Worm (Caenorhabditis elegans): Measurements from ENCODE around the gene ZK1240.1.
A peak's percentile ranks its signal among the peaks of the same experiment; 100 is the strongest.

The ZK1240.1 gene

ce11 chrII:2292549-2292948, 36.6 kb upstream of the ZK1240.1 start:
- TF ChIP-seq lin-13 (GFP tag; optimal IDR thresholded peaks at IDR 0.05): no peak
- peak; percentile 74 for TF ChIP-seq fos-1 (tag; optimal IDR thresholded peaks at IDR 0.05)
- no peak for TF ChIP-seq R02D3.7 (tag; optimal IDR thresholded peaks at IDR 0.05)

ce11 chrII:2295817-2296315, 33.3 kb upstream of the ZK1240.1 start, which contains the start of gene fbxc-25:
Gene fbxc-25 (minus strand): TSS chrII:2296265.
- TF ChIP-seq nhr-10 (tag; optimal IDR thresholded peaks at IDR 0.05): no peak

DNA sequence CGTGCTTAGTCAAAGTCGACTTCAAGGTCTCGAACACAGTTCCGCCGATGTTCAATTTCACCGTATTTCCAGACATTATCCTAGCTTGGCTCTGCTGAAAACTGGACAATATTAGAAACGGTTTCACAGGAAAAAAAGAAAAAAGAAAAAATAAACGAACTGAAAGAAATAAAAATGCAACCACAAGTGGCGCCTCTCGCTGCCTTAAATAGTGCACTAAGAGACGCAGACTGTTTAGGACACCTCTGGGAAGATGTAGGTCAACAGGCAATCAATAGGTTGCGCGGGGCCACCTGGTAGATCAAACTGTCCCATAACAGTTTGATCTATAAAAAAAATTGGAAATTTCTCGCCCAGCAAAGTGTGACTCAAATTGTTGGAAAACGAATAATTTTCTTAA, 30.4 kb upstream of the ZK1240.1 start, which contains the start of gene B0281.4:
TSS of gene B0281.4 (minus strand) at position 101 of the 400 bp plus-strand sequence.
- TF ChIP-seq nhr-25 (tag; optimal IDR thresholded peaks at IDR 0.05) (no peak), ceh-16 (tag; optimal IDR thresholded peaks at IDR 0.05) (no peak), alr-1 (tag; optimal IDR thresholded peaks at IDR 0.05) (no peak), C34F6.9 (tag; optimal IDR thresholded peaks at IDR 0.05) (no peak), zag-1 (tag; optimal IDR thresholded peaks at IDR 0.05) (no peak), skn-1 (tag; optimal IDR thresholded peaks at IDR 0.05) (no peak), nhr-23 (tag; optimal IDR thresholded peaks at IDR 0.05) (no peak), dmd-4 (tag; optimal IDR thresholded peaks at IDR 0.05) (no peak), Y55F3AM.14 (GFP tag; optimal IDR thresholded peaks at IDR 0.05) (no peak), ceh-82 (tag; optimal IDR thresholded peaks at IDR 0.05) (no peak), unc-62 (GFP tag; optimal IDR thresholded peaks at IDR 0.05) (no peak), nhr-129 (tag; optimal IDR thresholded peaks at IDR 0.05) (no peak), ztf-1 (GFP tag; conservative IDR thresholded peaks at IDR 0.05) (no peak), R02D3.7 (tag; optimal IDR thresholded peaks at IDR 0.05) (no peak), aly-2 (tag; optimal IDR thresholded peaks at IDR 0.05) (no peak)

DNA sequence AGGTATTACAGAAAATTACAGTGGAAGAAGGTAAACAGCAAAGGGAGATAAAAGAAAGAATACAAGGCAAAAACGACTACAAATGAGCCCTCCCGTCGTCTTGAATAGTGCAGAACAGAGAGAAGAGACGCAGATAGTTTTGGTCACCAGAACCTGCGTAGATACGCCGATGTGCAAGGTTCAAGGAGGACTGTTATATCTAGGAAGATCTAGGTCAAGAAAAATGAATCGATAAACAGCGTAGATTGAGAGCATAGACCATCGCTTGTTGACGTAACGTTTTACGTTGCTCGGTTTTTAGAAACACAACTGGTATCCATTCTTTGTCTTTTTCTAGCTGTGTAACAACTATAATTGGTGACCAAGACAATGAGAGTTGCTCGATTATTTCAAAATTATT, 28.3 kb upstream of the ZK1240.1 start, which contains the start of gene B0281.5:
TSS of gene B0281.5 (minus strand) at position 101 of the 400 bp plus-strand sequence.
- TF ChIP-seq ceh-82 (tag; optimal IDR thresholded peaks at IDR 0.05): no peak
- TF ChIP-seq peb-1 (tag; optimal IDR thresholded peaks at IDR 0.05): no peak
- TF ChIP-seq nhr-237 (tag; optimal IDR thresholded peaks at IDR 0.05): no peak
- no peak for TF ChIP-seq lin-39 (tag; optimal IDR thresholded peaks at IDR 0.05)
- TF ChIP-seq skn-1 (tag; optimal IDR thresholded peaks at IDR 0.05): no peak
- no peak for TF ChIP-seq mab-5 (tag; optimal IDR thresholded peaks at IDR 0.05)
- no peak for TF ChIP-seq R02D3.7 (tag; optimal IDR thresholded peaks at IDR 0.05)
- no peak for TF ChIP-seq blmp-1 (tag; optimal IDR thresholded peaks at IDR 0.05; ENCODE audit: insufficient read depth)
- no peak for TF ChIP-seq alr-1 (tag; optimal IDR thresholded peaks at IDR 0.05)
- no peak for TF ChIP-seq nhr-23 (tag; optimal IDR thresholded peaks at IDR 0.05)
- no peak for TF ChIP-seq gmeb-1 (tag; optimal IDR thresholded peaks at IDR 0.05)

DNA sequence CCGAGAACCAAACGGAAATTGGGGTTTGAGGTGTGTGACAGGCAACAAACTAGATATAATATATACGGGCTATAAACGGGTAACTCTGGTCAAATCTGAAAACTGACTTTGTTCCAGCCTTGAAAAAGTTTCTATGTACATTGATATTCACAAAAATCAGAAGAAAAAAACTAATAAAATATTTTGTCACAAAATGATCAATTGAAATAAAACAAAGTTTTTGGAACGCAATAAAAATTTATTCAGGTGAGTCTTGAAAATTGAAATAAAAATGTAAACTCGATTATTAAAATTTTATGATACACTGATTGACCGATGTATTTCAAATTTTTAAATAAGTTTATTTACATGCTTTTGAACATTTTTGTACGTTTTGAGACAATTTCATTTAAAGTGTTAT, 26.9 kb upstream of the ZK1240.1 start, which contains the start of gene B0281.6:
TSS of gene B0281.6 (minus strand) at position 101 of the 400 bp plus-strand sequence.
- TF ChIP-seq nhr-12 (tag; optimal IDR thresholded peaks at IDR 0.05) (no peak), snpc-4 (tag; optimal IDR thresholded peaks at IDR 0.05) (no peak), aly-2 (tag; optimal IDR thresholded peaks at IDR 0.05) (no peak), nhr-23 (tag; optimal IDR thresholded peaks at IDR 0.05) (no peak), egl-27 (tag; optimal IDR thresholded peaks at IDR 0.05) (no peak), Y55F3AM.14 (GFP tag; optimal IDR thresholded peaks at IDR 0.05) (no peak), ama-1 (optimal IDR thresholded peaks at IDR 0.05) (no peak), nhr-21 (tag; optimal IDR thresholded peaks at IDR 0.05) (no peak), fos-1 (tag; optimal IDR thresholded peaks at IDR 0.05) (no peak), nhr-237 (tag; optimal IDR thresholded peaks at IDR 0.05) (no peak), ztf-11 (tag; optimal IDR thresholded peaks at IDR 0.05) (no peak), nhr-25 (tag; optimal IDR thresholded peaks at IDR 0.05) (no peak), mab-5 (tag; optimal IDR thresholded peaks at IDR 0.05) (no peak), ceh-82 (tag; optimal IDR thresholded peaks at IDR 0.05) (no peak), sma-9 (GFP tag; optimal IDR thresholded peaks at IDR 0.05) (no peak), sma-9 (tag; optimal IDR thresholded peaks at IDR 0.05) (no peak), ZK546.5 (tag; optimal IDR thresholded peaks at IDR 0.05) (no peak), F13H6.1 (tag; optimal IDR thresholded peaks at IDR 0.05) (no peak), ceh-16 (tag; optimal IDR thresholded peaks at IDR 0.05) (no peak), crh-2 (tag; optimal IDR thresholded peaks at IDR 0.05) (no peak), elt-3 (tag; optimal IDR thresholded peaks at IDR 0.05) (no peak)
